Fruit fly (Drosophila melanogaster): ENCODE measurements around the gene Snmp1.

The Snmp1 gene

DNA sequence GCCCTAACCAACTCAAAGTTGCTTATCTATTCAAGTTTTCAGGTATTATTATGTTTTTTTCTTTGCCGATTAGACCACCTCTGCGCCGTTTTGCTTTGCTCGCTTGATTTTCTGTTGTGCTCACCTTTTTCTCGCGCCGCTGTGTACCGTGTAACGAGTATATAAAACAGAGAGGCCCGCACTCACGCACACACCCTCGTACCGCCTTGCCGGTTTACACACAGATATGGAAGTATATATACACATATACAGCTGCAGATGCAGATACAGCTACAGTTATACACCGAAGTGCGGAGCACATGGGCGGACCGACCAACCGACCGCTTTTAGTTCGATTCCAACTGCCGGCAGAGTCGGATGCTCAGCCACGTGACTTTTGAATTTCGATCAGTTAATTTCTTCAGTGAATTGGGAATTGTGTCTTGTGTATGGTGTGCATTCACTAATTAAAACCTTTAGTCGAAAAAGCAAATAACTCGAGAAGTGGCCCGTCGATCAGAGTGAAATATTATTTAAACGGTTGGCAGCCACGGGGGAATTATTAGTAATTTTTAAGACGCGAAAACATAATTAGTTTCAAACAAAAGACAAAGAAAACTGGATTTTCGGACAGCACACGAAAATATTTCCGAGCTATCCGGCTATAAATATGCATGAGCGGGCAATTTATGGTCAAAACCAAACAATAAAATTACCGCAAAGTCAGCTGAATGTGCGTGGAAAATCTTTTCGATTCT is 20.7 kb upstream of the Snmp1 start (continued):
- TF ChIP-seq NFAT (GFP tag; IDR thresholded peaks at IDR 0.05), result peak; percentile 46; the same call in 1 of the 2 replicates
- TF ChIP-seq CG15601 (tag; optimal IDR thresholded peaks at IDR 0.05), result peak; percentile 30
- TF ChIP-seq CG34376 (GFP tag; optimal IDR thresholded peaks at IDR 0.05), result peak; percentile 88
- no peak for TF ChIP-seq CG15011 (GFP tag; optimal IDR thresholded peaks at IDR 0.05)
- no peak for TF ChIP-seq tx (GFP tag; optimal IDR thresholded peaks at IDR 0.05)
- peak; percentile 43 for TF ChIP-seq Ets65A (GFP tag)
- TF ChIP-seq rib (GFP tag; IDR thresholded peaks at IDR 0.05), result peak; percentile 60; the same call in 1 of the 2 replicates
- TF ChIP-seq HHEX (GFP tag; optimal IDR thresholded peaks at IDR 0.05), result peak; percentile 28
- TF ChIP-seq CG1024 (GFP tag; IDR thresholded peaks at IDR 0.05), result no peak
- peak; percentile 67; the same call in 2 of the 3 replicates for TF ChIP-seq so (GFP tag; IDR thresholded peaks at IDR 0.05)
- peak; percentile 13 for TF ChIP-seq CG12391 (tag; optimal IDR thresholded peaks at IDR 0.05)
- peak; percentile 24; the same call in 1 of the 2 replicates for TF ChIP-seq seq (GFP tag; IDR thresholded peaks at IDR 0.05)
- peak; percentile 79 for TF ChIP-seq CG13894 (tag; optimal IDR thresholded peaks at IDR 0.05)
- no peak for TF ChIP-seq CG14667 (GFP tag; IDR thresholded peaks at IDR 0.05)
- peak; percentile 68 for TF ChIP-seq HmgD (GFP tag; optimal IDR thresholded peaks at IDR 0.05)
- 0 out of 2 replicates have a peak, but pooled peaks have one; percentile 3 for TF ChIP-seq slbo (GFP tag; IDR thresholded peaks at IDR 0.05)
- peak; percentile 12 for TF ChIP-seq CG4282 (GFP tag; optimal IDR thresholded peaks at IDR 0.05)
- TF ChIP-seq wek (GFP tag; optimal IDR thresholded peaks at IDR 0.05), result peak; percentile 36
- TF ChIP-seq gcm (GFP tag; optimal IDR thresholded peaks at IDR 0.05), result peak; percentile 53
- TF ChIP-seq lab (GFP tag; optimal IDR thresholded peaks at IDR 0.05), result peak; percentile 80
- TF ChIP-seq ERR (GFP tag; optimal IDR thresholded peaks at IDR 0.05), result peak; percentile 41
- TF ChIP-seq CG11695 (GFP tag; IDR thresholded peaks at IDR 0.05), result no peak; the same call in 2 of the 3 replicates
- TF ChIP-seq CG15269 (tag; optimal IDR thresholded peaks at IDR 0.05), result peak; percentile 11
- TF ChIP-seq Ptx1 (GFP tag; IDR thresholded peaks at IDR 0.05), result no peak
- TF ChIP-seq pb (GFP tag; optimal IDR thresholded peaks at IDR 0.05), result peak; percentile 52
- no peak for TF ChIP-seq Sox102F (GFP tag; optimal IDR thresholded peaks at IDR 0.05)
- peak; percentile 12 for TF ChIP-seq zfh2 (GFP tag; optimal IDR thresholded peaks at IDR 0.05)
- no peak for TF ChIP-seq wor (GFP tag; IDR thresholded peaks at IDR 0.05)
- TF ChIP-seq CrebB (tag; optimal IDR thresholded peaks at IDR 0.05), result peak; percentile 65
- TF ChIP-seq Dbx (GFP tag; IDR thresholded peaks at IDR 0.05), result peak; percentile 63; the same call in 2 of the 3 replicates
- TF ChIP-seq CG2116 (GFP tag; optimal IDR thresholded peaks at IDR 0.05), result no peak
- no peak for TF ChIP-seq CG1792 (GFP tag; optimal IDR thresholded peaks at IDR 0.05)
- peak; percentile 18 for TF ChIP-seq run (tag; optimal IDR thresholded peaks at IDR 0.05)
- no peak; the same call in 1 of the 2 replicates for TF ChIP-seq E2f2 (GFP tag; IDR thresholded peaks at IDR 0.05)
- no peak for TF ChIP-seq sc (optimal IDR thresholded peaks at IDR 0.05)
- no peak for TF ChIP-seq sc (GFP tag; optimal IDR thresholded peaks at IDR 0.05)
- no peak; the same call in 1 of the 2 replicates for TF ChIP-seq CG32532 (GFP tag; IDR thresholded peaks at IDR 0.05)
- TF ChIP-seq CG1602 (GFP tag; optimal IDR thresholded peaks at IDR 0.05), result no peak
- TF ChIP-seq CG34422 (GFP tag; IDR thresholded peaks at IDR 0.05), result peak; percentile 90
- TF ChIP-seq CG2678 (tag; optimal IDR thresholded peaks at IDR 0.05), result peak; percentile 40
- TF ChIP-seq sens (GFP tag), result peak; percentile 75
- TF ChIP-seq ac (GFP tag; optimal IDR thresholded peaks at IDR 0.05), result peak; percentile 26
- no peak for TF ChIP-seq lmd (GFP tag; IDR thresholded peaks at IDR 0.05)
- peak; percentile 21 for TF ChIP-seq unpg (GFP tag; optimal IDR thresholded peaks at IDR 0.05)
- TF ChIP-seq MBD-R2 (GFP tag; IDR thresholded peaks at IDR 0.05), result no peak
- TF ChIP-seq CG17912 (GFP tag; optimal IDR thresholded peaks at IDR 0.05), result peak; percentile 16
- TF ChIP-seq CG18619 (GFP tag; optimal IDR thresholded peaks at IDR 0.05), result no peak
- no peak for TF ChIP-seq tin (GFP tag; optimal IDR thresholded peaks at IDR 0.05)
- TF ChIP-seq CG17359 (tag; optimal IDR thresholded peaks at IDR 0.05), result peak; percentile 12
- TF ChIP-seq CG1529 (GFP tag; optimal IDR thresholded peaks at IDR 0.05), result peak; percentile 33
